Worm (Caenorhabditis elegans) whole organism, early embryonic: ENCODE results near the gene hdl-1.

ENCODE experiments used
- B0310.2 ChIP-seq: sonication (generic microtip); optimal IDR thresholded peaks from 2 replicates; lab custom pipeline; 2016; ENCODE audit warnings: mild to moderate bottlenecking, missing genetic modification characterization, missing compliant biosample characterization
- F13C5.2 ChIP-seq: sonication (generic microtip); optimal IDR thresholded peaks from 2 replicates; lab custom pipeline; 2017; ENCODE audit warnings: mild to moderate bottlenecking, missing genetic modification characterization, inconsistent platforms, missing compliant biosample characterization
- aly-1 ChIP-seq: sonication (generic microtip); optimal IDR thresholded peaks from 2 replicates; lab custom pipeline; 2016; ENCODE audit warnings: missing genetic modification characterization, missing compliant biosample characterization
- ama-1 ChIP-seq: fragments of 150-350 bp; optimal IDR thresholded peaks from 2 replicates; lab custom pipeline; 2014
- ceh-13 ChIP-seq: fragments of 200-800 bp; sonication (Bioruptor generic); optimal IDR thresholded peaks from 2 replicates; lab custom pipeline; 2018; ENCODE audit warnings: mild to moderate bottlenecking, missing genetic modification characterization, missing compliant biosample characterization
- ceh-36 ChIP-seq: sonication (generic microtip); optimal IDR thresholded peaks from 2 replicates; lab custom pipeline; 2016; ENCODE audit warnings: missing genetic modification characterization, inconsistent platforms, missing compliant biosample characterization
- ets-7 ChIP-seq: sonication (generic microtip); optimal IDR thresholded peaks from 2 replicates; lab custom pipeline; 2016; ENCODE audit warnings: missing genotype, missing genetic modification characterization, missing compliant biosample characterization
- flt-1 ChIP-seq: fragments of 200-800 bp; sonication (Bioruptor generic); IDR thresholded peaks from 2 replicates; pipeline ENCODE4 v1.3.6; 2022; ENCODE audit warnings: missing genetic modification characterization, missing compliant biosample characterization
- hmbx-1 ChIP-seq: sonication (generic microtip); optimal IDR thresholded peaks from 2 replicates; lab custom pipeline; 2016; ENCODE audit warnings: mild to moderate bottlenecking, missing genetic modification characterization, missing compliant biosample characterization
- hmg-4 ChIP-seq: fragments of 200-800 bp; sonication (Bioruptor generic); optimal IDR thresholded peaks from 2 replicates; lab custom pipeline; 2018; ENCODE audit warnings: mild to moderate bottlenecking, missing genetic modification characterization, missing compliant biosample characterization
- hnd-1 ChIP-seq: sonication (generic microtip); optimal IDR thresholded peaks from 2 replicates; lab custom pipeline; 2016; ENCODE audit warnings: missing genetic modification characterization, missing compliant biosample characterization
- pes-1 ChIP-seq: fragments of 200-800 bp; sonication (Bioruptor generic); IDR thresholded peaks from 2 replicates; pipeline ENCODE4 v1.3.6; 2022; ENCODE audit warnings: missing genetic modification reagents, missing genetic modification characterization, missing compliant biosample characterization
- scrt-1 ChIP-seq: fragments of 200-800 bp; sonication (Bioruptor generic); IDR thresholded peaks from 2 replicates; pipeline ENCODE4 v1.3.6; 2022; ENCODE audit warnings: missing genetic modification characterization, missing compliant biosample characterization
- sea-1 ChIP-seq: fragments of 200-800 bp; sonication (Bioruptor generic); conservative IDR thresholded peaks from 2 replicates; pipeline ENCODE4 v1.3.6; 2022; ENCODE audit warnings: missing genetic modification characterization, missing compliant biosample characterization
- tbx-11 ChIP-seq: fragments of 200-800 bp; sonication (Bioruptor generic); IDR thresholded peaks from 2 replicates; pipeline ENCODE4 v1.3.6; 2022; ENCODE audit warnings: missing genetic modification characterization, missing compliant biosample characterization
- tbx-37 ChIP-seq: fragments of 200-800 bp; sonication (Bioruptor generic); conservative IDR thresholded peaks from 2 replicates; pipeline ENCODE4 v1.3.6; 2022; ENCODE audit warnings: missing genetic modification reagents, missing genetic modification characterization, missing compliant biosample characterization
- tra-4 ChIP-seq: sonication (generic microtip); optimal IDR thresholded peaks from 2 replicates; lab custom pipeline; 2017; ENCODE audit warnings: missing genetic modification characterization, missing compliant biosample characterization

The hdl-1 gene

ce11 chrIV:11955592-11955991 lies 6.0 kb upstream of the hdl-1 start:
- TF ChIP-seq pes-1 (GFP tag; lab: Robert Waterston, UW) (no peak), ceh-36 (tag; lab: Kevin White, UChicago) (no peak), hnd-1 (tag; lab: Kevin White, UChicago) (no peak), sea-1 (GFP tag; lab: Robert Waterston, UW) (no peak), aly-1 (no peak), flt-1 (GFP tag; lab: Robert Waterston, UW) (no peak), hmg-4 (GFP tag; lab: Kevin White, UChicago) (no peak), ceh-13 (no peak), F13C5.2 (tag; lab: Kevin White, UChicago) (no peak), B0310.2 (tag; lab: Kevin White, UChicago) (no peak), tbx-37 (GFP tag; lab: Robert Waterston, UW) (no peak), ama-1 (no peak), tbx-11 (GFP tag; lab: Robert Waterston, UW) (no peak), tra-4 (no peak), hmbx-1 (tag; lab: Kevin White, UChicago) (no peak), scrt-1 (GFP tag; lab: Robert Waterston, UW) (no peak), ets-7 (tag; lab: Kevin White, UChicago) (no peak)

ce11 chrIV:11952612-11953299 lies 3.1 kb upstream of the hdl-1 start, which contains the start of gene gdh-1:
gdh-1 (plus strand) TSS chrIV:11953249.
- TF ChIP-seq tbx-11 (GFP tag; lab: Robert Waterston, UW) (no peak), B0310.2 (tag; lab: Kevin White, UChicago) (no peak), hmbx-1 (tag; lab: Kevin White, UChicago) (no peak), ets-7 (tag; lab: Kevin White, UChicago) (no peak), ceh-13 (no peak), sea-1 (GFP tag; lab: Robert Waterston, UW) (no peak), pes-1 (GFP tag; lab: Robert Waterston, UW) (no peak), ceh-36 (tag; lab: Kevin White, UChicago) (no peak), aly-1 (no peak), ama-1 (no peak), F13C5.2 (tag; lab: Kevin White, UChicago) (no peak), flt-1 (GFP tag; lab: Robert Waterston, UW) (no peak), tra-4 (no peak), tbx-37 (GFP tag; lab: Robert Waterston, UW) (no peak), scrt-1 (GFP tag; lab: Robert Waterston, UW) (no peak), hnd-1 (tag; lab: Kevin White, UChicago) (no peak), hmg-4 (GFP tag; lab: Kevin White, UChicago) (no peak)

ce11 chrIV:11950270-11950669 lies 653 bp upstream of the hdl-1 start, which contains the start of gene tbx-36:
tbx-36 (plus strand) TSS chrIV:11950570.
- TF ChIP-seq ama-1, result no peak
- TF ChIP-seq B0310.2 (tag; lab: Kevin White, UChicago), result no peak
- TF ChIP-seq ets-7 (tag; lab: Kevin White, UChicago), result no peak

- TF ChIP-seq tra-4, result no peak
- no peak for TF ChIP-seq hnd-1 (tag; lab: Kevin White, UChicago)
- TF ChIP-seq tbx-37 (GFP tag; lab: Robert Waterston, UW), result no peak
- no peak for TF ChIP-seq F13C5.2 (tag; lab: Kevin White, UChicago)
- no peak for TF ChIP-seq ceh-13
- TF ChIP-seq sea-1 (GFP tag; lab: Robert Waterston, UW), result no peak
- TF ChIP-seq ets-7 (tag; lab: Kevin White, UChicago), result no peak
- no peak for TF ChIP-seq hmbx-1 (tag; lab: Kevin White, UChicago)
- no peak for TF ChIP-seq aly-1
- TF ChIP-seq ama-1, result no peak
- no peak for TF ChIP-seq ceh-36 (tag; lab: Kevin White, UChicago)
- TF ChIP-seq pes-1 (GFP tag; lab: Robert Waterston, UW), result no peak
- TF ChIP-seq hmg-4 (GFP tag; lab: Kevin White, UChicago), result no peak
- TF ChIP-seq B0310.2 (tag; lab: Kevin White, UChicago), result no peak
- TF ChIP-seq flt-1 (GFP tag; lab: Robert Waterston, UW), result no peak
- no peak for TF ChIP-seq tbx-11 (GFP tag; lab: Robert Waterston, UW)
These were observed 4.0 kb downstream of the hdl-1 start, which contains the start of gene ZK829.3 for ce11 chrIV:11945621-11946020. ZK829.3 (minus strand) TSS chrIV:11945721.

ce11 chrIV:11942313-11942712 lies 7.3 kb downstream of the hdl-1 start, which contains the start of gene ZK829.1:
ZK829.1 (minus strand) TSS chrIV:11942413.
- TF ChIP-seq ama-1 (no peak), tra-4 (no peak), aly-1 (no peak), pes-1 (GFP tag; lab: Robert Waterston, UW) (no peak), ets-7 (tag; lab: Kevin White, UChicago) (no peak), scrt-1 (GFP tag; lab: Robert Waterston, UW) (no peak), tbx-37 (GFP tag; lab: Robert Waterston, UW) (no peak), ceh-36 (tag; lab: Kevin White, UChicago) (no peak), flt-1 (GFP tag; lab: Robert Waterston, UW) (no peak), B0310.2 (tag; lab: Kevin White, UChicago) (no peak), hnd-1 (tag; lab: Kevin White, UChicago) (no peak), sea-1 (GFP tag; lab: Robert Waterston, UW) (no peak)

ce11 chrIV:11938554-11938953 lies 11.1 kb downstream of the hdl-1 start:
- TF ChIP-seq F13C5.2 (tag; lab: Kevin White, UChicago) (no peak), ets-7 (tag; lab: Kevin White, UChicago) (no peak), sea-1 (GFP tag; lab: Robert Waterston, UW) (no peak), tra-4 (no peak)

- TF ChIP-seq hmbx-1 (tag; lab: Kevin White, UChicago), result no peak
- TF ChIP-seq hmg-4 (GFP tag; lab: Kevin White, UChicago), result no peak
- TF ChIP-seq scrt-1 (GFP tag; lab: Robert Waterston, UW), result no peak
- TF ChIP-seq hnd-1 (tag; lab: Kevin White, UChicago), result no peak
- TF ChIP-seq B0310.2 (tag; lab: Kevin White, UChicago), result no peak
- TF ChIP-seq tra-4, result no peak
- no peak for TF ChIP-seq sea-1 (GFP tag; lab: Robert Waterston, UW)
- no peak for TF ChIP-seq tbx-37 (GFP tag; lab: Robert Waterston, UW)
- no peak for TF ChIP-seq F13C5.2 (tag; lab: Kevin White, UChicago)
- no peak for TF ChIP-seq pes-1 (GFP tag; lab: Robert Waterston, UW)
- no peak for TF ChIP-seq aly-1
- no peak for TF ChIP-seq tbx-11 (GFP tag; lab: Robert Waterston, UW)
- no peak for TF ChIP-seq ets-7 (tag; lab: Kevin White, UChicago)
- no peak for TF ChIP-seq ama-1
- TF ChIP-seq ceh-13, result no peak
- TF ChIP-seq flt-1 (GFP tag; lab: Robert Waterston, UW), result no peak
- no peak for TF ChIP-seq ceh-36 (tag; lab: Kevin White, UChicago)
These were observed 12.5 kb downstream of the hdl-1 start, which contains the start of gene slc-5A12 for ce11 chrIV:11937087-11937486. slc-5A12 (plus strand) TSS chrIV:11937419.
